Worm (Caenorhabditis elegans): ENCODE measurements around the gene Y54G11A.17.

Gene Y54G11A.17

ce11 chrII:14349356-14349923 is at the start of gene Y54G11A.17, which contains the start of the genes lin-7 and elof-1:
TSS of gene Y54G11A.17 (minus strand) at chrII:14349406.
TSS of gene lin-7 (minus strand) at chrII:14349406.
TSS of gene elof-1 (plus strand) at chrII:14349738.
- TF ChIP-seq F37D6.2 (tag; optimal IDR thresholded peaks at IDR 0.05) (peak; percentile 44), pha-4 (GFP tag; IDR thresholded peaks at IDR 0.05) (peak; percentile 31; the same call in 1 of the 2 replicates), pha-4 (tag; optimal IDR thresholded peaks at IDR 0.05) (peak; percentile 93), nhr-42 (GFP tag; IDR thresholded peaks at IDR 0.05) (peak; percentile 89), ztf-11 (tag; optimal IDR thresholded peaks at IDR 0.05) (no peak), egl-27 (tag; optimal IDR thresholded peaks at IDR 0.05) (no peak), lin-1 (GFP tag; IDR thresholded peaks at IDR 0.05) (0 out of 2 replicates have a peak, but pooled peaks have one; percentile 9), Y75B8A.6 (GFP tag; IDR thresholded peaks at IDR 0.05) (no peak), mdl-1 (tag; optimal IDR thresholded peaks at IDR 0.05) (peak in 1 of 2 experiments; percentile 58), daf-19 (GFP tag; conservative IDR thresholded peaks at IDR 0.05) (no peak), lin-15B (tag; optimal IDR thresholded peaks at IDR 0.05) (no peak), madf-5 (GFP tag; IDR thresholded peaks at IDR 0.05) (no peak), ztf-7 (tag; optimal IDR thresholded peaks at IDR 0.05) (peak; percentile 74), nhr-10 (tag; optimal IDR thresholded peaks at IDR 0.05) (no peak), dmd-9 (GFP tag; IDR thresholded peaks at IDR 0.05) (no peak), ceh-28 (tag; optimal IDR thresholded peaks at IDR 0.05) (no peak), nhr-11 (tag; optimal IDR thresholded peaks at IDR 0.05) (peak; percentile 88), R02D3.7 (tag; optimal IDR thresholded peaks at IDR 0.05) (no peak), mep-1 (tag; optimal IDR thresholded peaks at IDR 0.05) (peak; percentile 90), fos-1 (tag; optimal IDR thresholded peaks at IDR 0.05) (no peak), Y48G9A.11 (GFP tag; IDR thresholded peaks at IDR 0.05) (no peak), sdz-12 (GFP tag; optimal IDR thresholded peaks at IDR 0.05) (no peak), tag-97 (GFP tag; IDR thresholded peaks at IDR 0.05) (no peak), snpc-4 (tag; optimal IDR thresholded peaks at IDR 0.05) (no peak), mxl-3 (GFP tag; optimal IDR thresholded peaks at IDR 0.05) (peak; percentile 58), fkh-10 (GFP tag; optimal IDR thresholded peaks at IDR 0.05) (peak; percentile 78), nhr-111 (GFP tag; optimal IDR thresholded peaks at IDR 0.05) (no peak), lir-3 (tag; optimal IDR thresholded peaks at IDR 0.05) (no peak), lin-38 (GFP tag; IDR thresholded peaks at IDR 0.05) (peak; percentile 83), T20F7.1 (GFP tag; optimal IDR thresholded peaks at IDR 0.05) (no peak), mes-2 (tag; optimal IDR thresholded peaks at IDR 0.05; ENCODE audit: poor library complexity, severe bottlenecking) (peak; percentile 92), daf-16 (GFP tag; optimal IDR thresholded peaks at IDR 0.05) (no peak), daf-16 (tag; optimal IDR thresholded peaks at IDR 0.05) (peak; percentile 81), snpc-1.2 (GFP tag; IDR thresholded peaks at IDR 0.05) (no peak), hlh-30 (tag; optimal IDR thresholded peaks at IDR 0.05; ENCODE audit: insufficient read depth) (peak; percentile 92), Y5F2A.4 (GFP tag; optimal IDR thresholded peaks at IDR 0.05) (no peak), mdt-29 (GFP tag; IDR thresholded peaks at IDR 0.05) (no peak), madf-9 (GFP tag; conservative IDR thresholded peaks at IDR 0.05) (no peak; the same call in 1 of the 2 replicates), nhr-237 (tag; optimal IDR thresholded peaks at IDR 0.05) (no peak), daf-12 (tag; optimal IDR thresholded peaks at IDR 0.05) (no peak), zfp-3 (GFP tag; conservative IDR thresholded peaks at IDR 0.05) (no peak), hmg-1.1 (GFP tag; IDR thresholded peaks at IDR 0.05) (peak; percentile 78), ceh-62 (tag; optimal IDR thresholded peaks at IDR 0.05) (no peak), dve-1 (tag; optimal IDR thresholded peaks at IDR 0.05; ENCODE audit: insufficient read depth) (peak; percentile 87), unc-39 (tag; optimal IDR thresholded peaks at IDR 0.05) (no peak), spr-1 (tag; optimal IDR thresholded peaks at IDR 0.05) (peak; percentile 17), hlh-11 (tag; optimal IDR thresholded peaks at IDR 0.05) (peak; percentile 71), lin-29 (GFP tag; IDR thresholded peaks at IDR 0.05) (no peak), nhr-102 (tag; optimal IDR thresholded peaks at IDR 0.05) (peak; percentile 9), attf-4 (tag; optimal IDR thresholded peaks at IDR 0.05) (no peak), set-16 (GFP tag; IDR thresholded peaks at IDR 0.05) (no peak), daf-8 (GFP tag; IDR thresholded peaks at IDR 0.05) (no peak)

Measured in whole organism, L4 larva.